Worm (Caenorhabditis elegans) whole organism, early embryonic: ENCODE data around the gene R74.7.

Source experiments
- B0310.2 ChIP-seq: sonication (generic microtip); optimal IDR thresholded peaks from 2 replicates; lab custom pipeline; 2016; ENCODE audit warnings: mild to moderate bottlenecking, missing genetic modification characterization, missing compliant biosample characterization
- F13C5.2 ChIP-seq: sonication (generic microtip); optimal IDR thresholded peaks from 2 replicates; lab custom pipeline; 2017; ENCODE audit warnings: mild to moderate bottlenecking, missing genetic modification characterization, inconsistent platforms, missing compliant biosample characterization
- aly-1 ChIP-seq: sonication (generic microtip); optimal IDR thresholded peaks from 2 replicates; lab custom pipeline; 2016; ENCODE audit warnings: missing genetic modification characterization, missing compliant biosample characterization
- ama-1 ChIP-seq: fragments of 150-350 bp; optimal IDR thresholded peaks from 2 replicates; lab custom pipeline; 2014
- ceh-13 ChIP-seq: fragments of 200-800 bp; sonication (Bioruptor generic); optimal IDR thresholded peaks from 2 replicates; lab custom pipeline; 2018; ENCODE audit warnings: mild to moderate bottlenecking, missing genetic modification characterization, missing compliant biosample characterization
- ceh-36 ChIP-seq: sonication (generic microtip); optimal IDR thresholded peaks from 2 replicates; lab custom pipeline; 2016; ENCODE audit warnings: missing genetic modification characterization, inconsistent platforms, missing compliant biosample characterization
- ets-7 ChIP-seq: sonication (generic microtip); optimal IDR thresholded peaks from 2 replicates; lab custom pipeline; 2016; ENCODE audit warnings: missing genotype, missing genetic modification characterization, missing compliant biosample characterization
- flt-1 ChIP-seq: fragments of 200-800 bp; sonication (Bioruptor generic); IDR thresholded peaks from 2 replicates; pipeline ENCODE4 v1.3.6; 2022; ENCODE audit warnings: missing genetic modification characterization, missing compliant biosample characterization
- hmbx-1 ChIP-seq: sonication (generic microtip); optimal IDR thresholded peaks from 2 replicates; lab custom pipeline; 2016; ENCODE audit warnings: mild to moderate bottlenecking, missing genetic modification characterization, missing compliant biosample characterization
- hmg-4 ChIP-seq: fragments of 200-800 bp; sonication (Bioruptor generic); optimal IDR thresholded peaks from 2 replicates; lab custom pipeline; 2018; ENCODE audit warnings: mild to moderate bottlenecking, missing genetic modification characterization, missing compliant biosample characterization
- hnd-1 ChIP-seq: sonication (generic microtip); optimal IDR thresholded peaks from 2 replicates; lab custom pipeline; 2016; ENCODE audit warnings: missing genetic modification characterization, missing compliant biosample characterization
- pes-1 ChIP-seq: fragments of 200-800 bp; sonication (Bioruptor generic); IDR thresholded peaks from 2 replicates; pipeline ENCODE4 v1.3.6; 2022; ENCODE audit warnings: missing genetic modification reagents, missing genetic modification characterization, missing compliant biosample characterization
- scrt-1 ChIP-seq: fragments of 200-800 bp; sonication (Bioruptor generic); IDR thresholded peaks from 2 replicates; pipeline ENCODE4 v1.3.6; 2022; ENCODE audit warnings: missing genetic modification characterization, missing compliant biosample characterization
- sea-1 ChIP-seq: fragments of 200-800 bp; sonication (Bioruptor generic); conservative IDR thresholded peaks from 2 replicates; pipeline ENCODE4 v1.3.6; 2022; ENCODE audit warnings: missing genetic modification characterization, missing compliant biosample characterization
- tbx-11 ChIP-seq: fragments of 200-800 bp; sonication (Bioruptor generic); IDR thresholded peaks from 2 replicates; pipeline ENCODE4 v1.3.6; 2022; ENCODE audit warnings: missing genetic modification characterization, missing compliant biosample characterization
- tbx-37 ChIP-seq: fragments of 200-800 bp; sonication (Bioruptor generic); conservative IDR thresholded peaks from 2 replicates; pipeline ENCODE4 v1.3.6; 2022; ENCODE audit warnings: missing genetic modification reagents, missing genetic modification characterization, missing compliant biosample characterization
- tra-4 ChIP-seq: sonication (generic microtip); optimal IDR thresholded peaks from 2 replicates; lab custom pipeline; 2017; ENCODE audit warnings: missing genetic modification characterization, missing compliant biosample characterization

The R74.7 gene

DNA sequence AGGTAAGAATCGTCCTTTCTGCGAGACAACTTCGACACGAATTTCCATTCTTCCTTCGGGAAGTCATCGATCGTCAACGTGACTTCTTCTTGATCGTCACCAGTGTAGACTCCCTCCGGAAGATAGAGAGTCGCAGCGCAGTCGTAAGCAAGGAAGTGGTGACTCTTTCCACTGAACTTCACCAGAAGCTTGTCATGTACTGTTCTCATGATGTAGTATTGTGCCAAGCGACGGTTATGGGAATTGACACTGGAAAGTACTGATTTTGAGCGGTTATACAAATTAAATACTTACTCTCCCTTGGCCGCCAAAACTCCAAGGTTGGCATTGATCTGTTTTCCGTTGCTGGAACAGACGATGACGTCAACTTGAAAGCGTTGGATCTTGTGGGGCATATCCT is 28.7 kb upstream of the R74.7 start:
- TF ChIP-seq ama-1 (no peak), ceh-13 (GFP tag; lab: Kevin White, UChicago) (no peak), tbx-37 (GFP tag; lab: Robert Waterston, UW) (no peak)

DNA sequence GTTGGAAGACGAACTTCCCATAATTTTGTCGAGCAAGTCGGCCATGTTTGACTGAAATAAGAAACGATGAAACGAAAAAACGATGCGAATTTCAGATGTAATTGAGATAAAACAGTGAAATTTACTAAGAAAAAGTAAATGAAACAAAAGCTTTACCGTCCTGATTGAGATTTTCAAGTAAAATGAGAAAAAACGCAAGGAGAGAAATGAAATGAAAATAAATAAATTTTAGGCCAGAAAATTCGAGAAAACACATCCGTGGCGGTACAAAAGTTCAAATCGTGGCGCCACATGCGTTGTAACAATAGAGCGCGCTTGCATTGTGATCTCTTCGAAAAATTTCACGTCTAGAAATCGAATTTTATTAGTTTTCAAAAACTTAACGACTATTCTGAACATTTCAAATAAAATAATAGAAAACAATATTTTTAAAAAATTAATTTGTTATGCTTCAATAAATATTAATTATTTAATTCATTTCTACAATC is 28.1 kb upstream of the R74.7 start, which contains the start of the genes hrde-1 and C16C10.13:
Gene hrde-1, minus strand, starts transcription at position 51 of the 488 bp plus-strand sequence.
Gene C16C10.13, plus strand, starts transcription at position 332 of the 488 bp plus-strand sequence.
- TF ChIP-seq flt-1 (GFP tag; lab: Robert Waterston, UW), result no peak
- TF ChIP-seq aly-1 (tag; lab: Kevin White, UChicago), result no peak
- no peak for TF ChIP-seq tbx-37 (GFP tag; lab: Robert Waterston, UW)
- TF ChIP-seq F13C5.2 (tag; lab: Kevin White, UChicago), result no peak
- no peak for TF ChIP-seq ama-1
- no peak for TF ChIP-seq ceh-13 (GFP tag; lab: Kevin White, UChicago)
- no peak for TF ChIP-seq ceh-36 (tag; lab: Kevin White, UChicago)
- no peak for TF ChIP-seq sea-1 (GFP tag; lab: Robert Waterston, UW)
- TF ChIP-seq hmg-4 (GFP tag; lab: Kevin White, UChicago), result no peak
- no peak for TF ChIP-seq pes-1 (GFP tag; lab: Robert Waterston, UW)
- TF ChIP-seq hmbx-1, result no peak
- no peak for TF ChIP-seq ets-7 (tag; lab: Kevin White, UChicago)
- TF ChIP-seq B0310.2 (tag; lab: Kevin White, UChicago), result no peak
- TF ChIP-seq tbx-11 (GFP tag; lab: Robert Waterston, UW), result no peak
- no peak for TF ChIP-seq scrt-1 (GFP tag; lab: Robert Waterston, UW)
- no peak for TF ChIP-seq hnd-1

- TF ChIP-seq tbx-11 (GFP tag; lab: Robert Waterston, UW), result no peak
- TF ChIP-seq hnd-1, result no peak
- no peak for TF ChIP-seq ceh-36 (tag; lab: Kevin White, UChicago)
- no peak for TF ChIP-seq hmbx-1
- TF ChIP-seq scrt-1 (GFP tag; lab: Robert Waterston, UW), result no peak
- no peak for TF ChIP-seq hmg-4 (GFP tag; lab: Kevin White, UChicago)
- no peak for TF ChIP-seq tbx-37 (GFP tag; lab: Robert Waterston, UW)
- no peak for TF ChIP-seq ets-7 (tag; lab: Kevin White, UChicago)
- no peak for TF ChIP-seq pes-1 (GFP tag; lab: Robert Waterston, UW)
- TF ChIP-seq ceh-13 (GFP tag; lab: Kevin White, UChicago), result no peak
- no peak for TF ChIP-seq B0310.2 (tag; lab: Kevin White, UChicago)
- TF ChIP-seq tra-4 (tag; lab: Kevin White, UChicago), result no peak
- TF ChIP-seq ama-1, result no peak
- no peak for TF ChIP-seq flt-1 (GFP tag; lab: Robert Waterston, UW)
- TF ChIP-seq aly-1 (tag; lab: Kevin White, UChicago), result no peak
- TF ChIP-seq F13C5.2 (tag; lab: Kevin White, UChicago), result no peak
Measured at ce11 chrIII:4178564-4178963, 25.7 kb upstream of the R74.7 start, which contains the start of gene C16C10.2. TSS of gene C16C10.2 (minus strand) at chrIII:4178664.

DNA sequence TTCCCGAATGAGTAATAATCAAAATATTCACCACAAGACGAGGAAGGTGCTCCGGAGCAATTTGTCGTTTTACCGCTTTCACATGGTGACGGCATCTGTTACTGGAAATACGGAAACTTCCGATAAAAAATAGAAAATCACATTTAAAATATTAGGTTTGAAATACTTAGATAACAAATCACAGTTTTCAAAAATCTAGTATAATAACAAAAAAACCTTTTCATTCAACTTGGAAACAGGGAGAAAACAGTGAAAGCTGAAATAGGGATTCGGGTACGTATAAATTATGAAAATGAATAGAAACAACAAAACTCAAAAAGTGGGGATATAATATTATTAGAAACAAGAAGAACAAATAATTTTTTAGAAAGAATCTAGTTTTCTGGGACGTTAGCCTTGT is 22.9 kb upstream of the R74.7 start, which contains the start of gene C16C10.1:
Gene C16C10.1, minus strand, starts transcription at position 101 of the 400 bp plus-strand sequence.
- TF ChIP-seq hmg-4 (GFP tag; lab: Kevin White, UChicago) (no peak), F13C5.2 (tag; lab: Kevin White, UChicago) (no peak), tbx-37 (GFP tag; lab: Robert Waterston, UW) (no peak)

DNA sequence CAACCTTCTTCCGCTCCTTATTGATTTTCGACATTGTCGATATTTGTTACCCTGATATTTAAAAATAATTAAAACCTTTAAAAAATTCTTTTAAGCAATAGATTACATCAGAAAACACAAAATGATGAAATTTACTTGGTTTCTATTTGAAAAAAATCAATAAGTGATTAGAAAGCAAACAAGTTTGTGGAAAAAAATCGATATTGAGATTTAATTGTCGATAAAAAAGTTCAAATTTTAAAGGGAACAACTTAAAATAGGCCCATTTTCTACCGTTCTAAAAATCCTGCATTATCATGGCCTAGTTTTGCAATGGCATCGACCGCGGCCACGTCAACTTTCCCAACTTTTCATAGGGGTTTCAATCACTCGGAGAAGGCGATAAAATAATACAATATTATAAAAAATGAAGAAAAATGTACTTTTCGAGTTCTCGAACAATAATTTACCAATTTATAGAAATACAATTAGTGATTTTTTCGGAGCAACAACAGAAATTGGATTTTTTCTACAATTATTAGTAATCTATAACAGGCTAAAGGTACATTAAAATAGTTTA is 17.4 kb upstream of the R74.7 start, which contains the start of gene lars-1:
Gene lars-1, minus strand, starts transcription at position 51 of the 559 bp plus-strand sequence.
- TF ChIP-seq sea-1 (GFP tag; lab: Robert Waterston, UW) (no peak), hmbx-1 (no peak), ceh-13 (GFP tag; lab: Kevin White, UChicago) (no peak), flt-1 (GFP tag; lab: Robert Waterston, UW) (no peak), ceh-36 (tag; lab: Kevin White, UChicago) (no peak), tbx-37 (GFP tag; lab: Robert Waterston, UW) (no peak), ama-1 (no peak), hnd-1 (no peak), pes-1 (GFP tag; lab: Robert Waterston, UW) (no peak), tbx-11 (GFP tag; lab: Robert Waterston, UW) (no peak), hmg-4 (GFP tag; lab: Kevin White, UChicago) (no peak), scrt-1 (GFP tag; lab: Robert Waterston, UW) (no peak), B0310.2 (tag; lab: Kevin White, UChicago) (no peak)

DNA sequence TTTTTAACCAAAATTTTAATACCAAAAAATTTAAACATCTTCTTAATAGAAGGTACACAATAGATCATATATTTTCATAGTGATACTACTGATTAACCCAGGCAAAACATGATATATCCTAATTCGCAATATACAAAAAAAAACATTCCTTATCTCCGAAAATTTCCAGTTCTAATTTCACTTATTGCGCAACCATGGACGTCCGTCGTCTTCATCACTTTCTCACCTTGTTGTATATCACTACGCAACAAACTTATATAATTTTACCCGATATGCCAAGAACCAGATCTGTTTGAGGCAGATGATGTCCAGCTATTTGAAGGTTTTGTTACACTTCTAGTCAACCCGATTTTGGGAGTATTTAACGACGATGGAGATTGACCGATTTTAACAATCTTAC is 16.4 kb upstream of the R74.7 start, which contains the start of gene R74.2:
Gene R74.2, plus strand, starts transcription at position 316 of the 400 bp plus-strand sequence.
- TF ChIP-seq F13C5.2 (tag; lab: Kevin White, UChicago), result no peak
- no peak for TF ChIP-seq hmg-4 (GFP tag; lab: Kevin White, UChicago)
- TF ChIP-seq tra-4 (tag; lab: Kevin White, UChicago), result no peak
- no peak for TF ChIP-seq tbx-37 (GFP tag; lab: Robert Waterston, UW)
- no peak for TF ChIP-seq tbx-11 (GFP tag; lab: Robert Waterston, UW)
- no peak for TF ChIP-seq ama-1
- no peak for TF ChIP-seq hnd-1
- no peak for TF ChIP-seq ceh-36 (tag; lab: Kevin White, UChicago)
- TF ChIP-seq hmbx-1, result no peak

ce11 chrIII:4189602-4190001 is 14.6 kb upstream of the R74.7 start:
- TF ChIP-seq aly-1 (tag; lab: Kevin White, UChicago) (no peak), pes-1 (GFP tag; lab: Robert Waterston, UW) (no peak), B0310.2 (tag; lab: Kevin White, UChicago) (no peak), flt-1 (GFP tag; lab: Robert Waterston, UW) (no peak), tbx-11 (GFP tag; lab: Robert Waterston, UW) (no peak), scrt-1 (GFP tag; lab: Robert Waterston, UW) (no peak), F13C5.2 (tag; lab: Kevin White, UChicago) (no peak), sea-1 (GFP tag; lab: Robert Waterston, UW) (no peak)
